Worm (Caenorhabditis elegans): ENCODE measurements around the gene F59B2.12.

The F59B2.12 gene

ce11 chrIII:8981847-8982479 is 35.4 kb upstream of the F59B2.12 start, which contains the start of gene pde-2 (continued):
- TF ChIP-seq ztf-6 (GFP tag; IDR thresholded peaks at IDR 0.05), result no peak
- no peak for TF ChIP-seq die-1 (tag; optimal IDR thresholded peaks at IDR 0.05)
- TF ChIP-seq chd-7 (tag; optimal IDR thresholded peaks at IDR 0.05), result peak; percentile 40

- peak; percentile 24 for TF ChIP-seq F52B5.7 (tag; optimal IDR thresholded peaks at IDR 0.05)
- no peak for TF ChIP-seq nhr-27 (tag; optimal IDR thresholded peaks at IDR 0.05)
- no peak for TF ChIP-seq nhr-179 (tag; optimal IDR thresholded peaks at IDR 0.05)
- no peak for TF ChIP-seq ama-1 (optimal IDR thresholded peaks at IDR 0.05)
- TF ChIP-seq ama-1 (GFP tag; optimal IDR thresholded peaks at IDR 0.05), result no peak
- no peak for TF ChIP-seq nhr-120 (GFP tag; IDR thresholded peaks at IDR 0.05)
- no peak for TF ChIP-seq lir-1 (GFP tag; conservative IDR thresholded peaks at IDR 0.05)
- TF ChIP-seq K11D2.4 (GFP tag; IDR thresholded peaks at IDR 0.05), result 0 out of 2 replicates have a peak, but pooled peaks have one; percentile 16
- TF ChIP-seq zim-3 (tag; optimal IDR thresholded peaks at IDR 0.05), result peak; percentile 19
Observed at ce11 chrIII:8983135-8983534, 34.3 kb upstream of the F59B2.12 start.

ce11 chrIII:8983811-8984210 is 33.6 kb upstream of the F59B2.12 start:
- TF ChIP-seq nhr-179 (tag; optimal IDR thresholded peaks at IDR 0.05), result no peak
- TF ChIP-seq T26A5.8 (tag; optimal IDR thresholded peaks at IDR 0.05), result no peak
- TF ChIP-seq efl-1 (GFP tag; optimal IDR thresholded peaks at IDR 0.05), result no peak
- TF ChIP-seq snpc-3.4 (tag; optimal IDR thresholded peaks at IDR 0.05), result no peak
- TF ChIP-seq hlh-12 (tag; optimal IDR thresholded peaks at IDR 0.05), result no peak
- peak; percentile 60 for TF ChIP-seq somi-1 (GFP tag; optimal IDR thresholded peaks at IDR 0.05)
- peak; percentile 39; the same call in 1 of the 2 replicates for TF ChIP-seq hsf-1 (GFP tag; IDR thresholded peaks at IDR 0.05)
- TF ChIP-seq sdz-38 (tag; optimal IDR thresholded peaks at IDR 0.05), result no peak
- TF ChIP-seq gei-17 (GFP tag; optimal IDR thresholded peaks at IDR 0.05), result no peak
- peak; percentile 31 for TF ChIP-seq ceh-27 (GFP tag; optimal IDR thresholded peaks at IDR 0.05)
- no peak for TF ChIP-seq F23B12.7 (tag; optimal IDR thresholded peaks at IDR 0.05; ENCODE audit: insufficient read depth)
- TF ChIP-seq nhr-80 (tag; optimal IDR thresholded peaks at IDR 0.05), result no peak
- no peak for TF ChIP-seq ccch-3 (GFP tag; optimal IDR thresholded peaks at IDR 0.05)
- TF ChIP-seq nhr-90 (tag; optimal IDR thresholded peaks at IDR 0.05), result peak; percentile 8
- TF ChIP-seq attf-6 (GFP tag; IDR thresholded peaks at IDR 0.05), result no peak
- no peak for TF ChIP-seq ZK185.1 (tag; optimal IDR thresholded peaks at IDR 0.05; ENCODE audit: poor library complexity, severe bottlenecking)
- no peak for TF ChIP-seq nfya-2 (GFP tag; IDR thresholded peaks at IDR 0.05)
- TF ChIP-seq mel-28 (tag; optimal IDR thresholded peaks at IDR 0.05; ENCODE audit: borderline replicate concordance), result no peak
- peak; percentile 36 for TF ChIP-seq tbp1 (GFP tag; optimal IDR thresholded peaks at IDR 0.05)
- TF ChIP-seq F22D6.2 (tag; optimal IDR thresholded peaks at IDR 0.05), result no peak
- no peak for TF ChIP-seq madf-3 (GFP tag; IDR thresholded peaks at IDR 0.05)
- no peak for TF ChIP-seq unc-130 (GFP tag; optimal IDR thresholded peaks at IDR 0.05)
- TF ChIP-seq die-1 (tag; optimal IDR thresholded peaks at IDR 0.05), result no peak
- TF ChIP-seq zfh-2 (GFP tag; conservative IDR thresholded peaks at IDR 0.05), result no peak
- TF ChIP-seq ama-1 (optimal IDR thresholded peaks at IDR 0.05), result peak; percentile 49
- TF ChIP-seq ama-1 (GFP tag; optimal IDR thresholded peaks at IDR 0.05), result no peak
- no peak for TF ChIP-seq F37B4.10 (GFP tag; IDR thresholded peaks at IDR 0.05)
- peak; percentile 19 for TF ChIP-seq ztf-26 (tag; optimal IDR thresholded peaks at IDR 0.05)
- peak; percentile 39; the same call in 1 of the 2 replicates for TF ChIP-seq K11D2.4 (GFP tag; IDR thresholded peaks at IDR 0.05)
- TF ChIP-seq B0035.1 (tag; optimal IDR thresholded peaks at IDR 0.05), result no peak
- no peak for TF ChIP-seq xnd-1 (tag; optimal IDR thresholded peaks at IDR 0.05)
